Worm (Caenorhabditis elegans) whole organism, L4 larva: ENCODE measurements around the gene lurp-3.

Experiments
- aha-1 ChIP-seq: fragments of 150-350 bp; peaks from one replicate; lab custom pipeline; 2014; ENCODE audit warnings: missing biosample characterization, missing genetic modification characterization
- ama-1 ChIP-seq: fragments of 150-350 bp; optimal IDR thresholded peaks from 2 replicates; lab custom pipeline; 2014; ENCODE audit warnings: inconsistent platforms, mixed read lengths
- lin-29 ChIP-seq: fragments of 200-800 bp; sonication (Bioruptor generic); IDR thresholded peaks from 2 replicates; pipeline ENCODE4 v1.3.6; 2022; ENCODE audit warnings: missing genetic modification reagents, missing genetic modification characterization, missing compliant biosample characterization
- mep-1 ChIP-seq: fragments of 150-350 bp; sonication (generic microtip); optimal IDR thresholded peaks from 3 replicates; lab custom pipeline; 2014; ENCODE audit warnings: missing biosample characterization, missing genetic modification characterization
- nhr-11 ChIP-seq: fragments of 150-350 bp; optimal IDR thresholded peaks from 2 replicates; lab custom pipeline; 2014; ENCODE audit warnings: missing biosample characterization, missing genetic modification characterization
- nhr-28 ChIP-seq: fragments of 150-350 bp; optimal IDR thresholded peaks from 2 replicates; lab custom pipeline; 2014; ENCODE audit warnings: missing biosample characterization, missing genetic modification characterization
- pqm-1 ChIP-seq: sonication (generic microtip); optimal IDR thresholded peaks from 2 replicates; lab custom pipeline; 2017; ENCODE audit warnings: missing biosample characterization, missing genetic modification characterization
- unc-130 ChIP-seq: sonication (generic microtip); optimal IDR thresholded peaks from 2 replicates; lab custom pipeline; 2016; ENCODE audit warnings: missing genetic modification reagents, missing genetic modification characterization, missing compliant biosample characterization
- unc-62 ChIP-seq, 3 experiments: fragments of 150-350 bp in 1 of 3; sonication (generic microtip); optimal IDR thresholded peaks in 2 of 3; peaks in 1 of 3; 1 replicate in 1 of 3; 2 replicates in 2 of 3; lab custom pipeline; 2014 to 2017; ENCODE audit warnings: missing biosample characterization in 3 of 3, missing genetic modification characterization in 3 of 3, missing genetic modification reagents in 3 of 3, missing genotype in 1 of 3

ce11 chrV:13453334-13453733, 2.2 kb upstream of the lurp-3 start, which contains the start of gene lurp-2:
- TF ChIP-seq nhr-11 (tag; lab: Kevin White, UChicago), result no peak
- TF ChIP-seq lin-29 (GFP tag; lab: Robert Waterston, UW), result no peak
- TF ChIP-seq unc-130, result no peak
- TF ChIP-seq aha-1, result no peak
- no peak for TF ChIP-seq pqm-1 (tag; lab: Kevin White, UChicago)
- TF ChIP-seq unc-62 (GFP tag; optimal IDR thresholded peaks at IDR 0.05 in 1 of 2; lab: Kevin White, UChicago), result no peak
- TF ChIP-seq unc-62 (tag; optimal IDR thresholded peaks at IDR 0.05; lab: Kevin White, UChicago), result no peak
- TF ChIP-seq ama-1 (lab: Kevin White, UChicago), result no peak
- no peak for TF ChIP-seq mep-1 (tag; lab: Kevin White, UChicago)
- no peak for TF ChIP-seq nhr-28 (tag; lab: Kevin White, UChicago)
